Worm (Caenorhabditis elegans): ENCODE data around the gene dyf-19.
A peak's percentile ranks its signal among the peaks of the same experiment; 100 is the strongest.

dyf-19 gene

ce11 chrV:19624749-19625148 is at the start of gene dyf-19:
Gene dyf-19, plus strand, starts transcription at chrV:19625049.
- TF ChIP-seq tab-1 (GFP tag; IDR thresholded peaks at IDR 0.05), result no peak
- no peak for TF ChIP-seq med-1 (GFP tag; optimal IDR thresholded peaks at IDR 0.05; ENCODE audit: insufficient read depth)
- TF ChIP-seq cog-1 (tag; optimal IDR thresholded peaks at IDR 0.05), result no peak
- no peak for TF ChIP-seq ztf-29 (GFP tag; IDR thresholded peaks at IDR 0.05)
- TF ChIP-seq klf-2 (GFP tag; conservative IDR thresholded peaks at IDR 0.05), result no peak
- no peak for TF ChIP-seq ref-1 (GFP tag; conservative IDR thresholded peaks at IDR 0.05)
- TF ChIP-seq T22C8.4 (GFP tag; IDR thresholded peaks at IDR 0.05), result no peak
- TF ChIP-seq flt-1 (GFP tag; IDR thresholded peaks at IDR 0.05), result no peak
- TF ChIP-seq ztf-23 (GFP tag; IDR thresholded peaks at IDR 0.05), result no peak

- no peak for TF ChIP-seq klf-2 (GFP tag; conservative IDR thresholded peaks at IDR 0.05)
- TF ChIP-seq ztf-23 (GFP tag; IDR thresholded peaks at IDR 0.05), result no peak
- TF ChIP-seq tab-1 (GFP tag; IDR thresholded peaks at IDR 0.05), result no peak
- TF ChIP-seq flt-1 (GFP tag; IDR thresholded peaks at IDR 0.05), result no peak
- no peak for TF ChIP-seq T22C8.4 (GFP tag; IDR thresholded peaks at IDR 0.05)
- no peak for TF ChIP-seq med-1 (GFP tag; optimal IDR thresholded peaks at IDR 0.05; ENCODE audit: insufficient read depth)
- no peak for TF ChIP-seq ref-1 (GFP tag; conservative IDR thresholded peaks at IDR 0.05)
- no peak for TF ChIP-seq cog-1 (tag; optimal IDR thresholded peaks at IDR 0.05)
- no peak for TF ChIP-seq ztf-29 (GFP tag; IDR thresholded peaks at IDR 0.05)
These were observed 45.3 kb upstream of the dyf-19 start for ce11 chrV:19579509-19579908.

ce11 chrV:19582256-19582655 is 42.6 kb upstream of the dyf-19 start:
- TF ChIP-seq ztf-29 (GFP tag; IDR thresholded peaks at IDR 0.05), result no peak

ce11 chrV:19590826-19591225 is 34.0 kb upstream of the dyf-19 start:
- TF ChIP-seq flt-1 (GFP tag; IDR thresholded peaks at IDR 0.05) (no peak), med-1 (GFP tag; optimal IDR thresholded peaks at IDR 0.05; ENCODE audit: insufficient read depth) (no peak), cog-1 (tag; optimal IDR thresholded peaks at IDR 0.05) (no peak), ref-1 (GFP tag; conservative IDR thresholded peaks at IDR 0.05) (no peak), klf-2 (GFP tag; conservative IDR thresholded peaks at IDR 0.05) (no peak), ztf-23 (GFP tag; IDR thresholded peaks at IDR 0.05) (no peak), tab-1 (GFP tag; IDR thresholded peaks at IDR 0.05) (no peak), ztf-29 (GFP tag; IDR thresholded peaks at IDR 0.05) (no peak), T22C8.4 (GFP tag; IDR thresholded peaks at IDR 0.05) (no peak)

- TF ChIP-seq klf-2 (GFP tag; conservative IDR thresholded peaks at IDR 0.05) (no peak), flt-1 (GFP tag; IDR thresholded peaks at IDR 0.05) (no peak), cog-1 (tag; optimal IDR thresholded peaks at IDR 0.05) (no peak), med-1 (GFP tag; optimal IDR thresholded peaks at IDR 0.05; ENCODE audit: insufficient read depth) (no peak), ztf-29 (GFP tag; IDR thresholded peaks at IDR 0.05) (no peak), T22C8.4 (GFP tag; IDR thresholded peaks at IDR 0.05) (no peak), tab-1 (GFP tag; IDR thresholded peaks at IDR 0.05) (no peak), ref-1 (GFP tag; conservative IDR thresholded peaks at IDR 0.05) (no peak), ztf-23 (GFP tag; IDR thresholded peaks at IDR 0.05) (no peak)
These were observed 25.8 kb upstream of the dyf-19 start for ce11 chrV:19599087-19599486.

- TF ChIP-seq tab-1 (GFP tag; IDR thresholded peaks at IDR 0.05) (no peak), med-1 (GFP tag; optimal IDR thresholded peaks at IDR 0.05; ENCODE audit: insufficient read depth) (no peak), T22C8.4 (GFP tag; IDR thresholded peaks at IDR 0.05) (no peak), ztf-29 (GFP tag; IDR thresholded peaks at IDR 0.05) (no peak), flt-1 (GFP tag; IDR thresholded peaks at IDR 0.05) (no peak), cog-1 (tag; optimal IDR thresholded peaks at IDR 0.05) (no peak), klf-2 (GFP tag; conservative IDR thresholded peaks at IDR 0.05) (no peak), ref-1 (GFP tag; conservative IDR thresholded peaks at IDR 0.05) (no peak), ztf-23 (GFP tag; IDR thresholded peaks at IDR 0.05) (no peak)
These were observed 19.4 kb upstream of the dyf-19 start for ce11 chrV:19605415-19605814.

- TF ChIP-seq cog-1 (tag; optimal IDR thresholded peaks at IDR 0.05) (no peak), ztf-23 (GFP tag; IDR thresholded peaks at IDR 0.05) (no peak), flt-1 (GFP tag; IDR thresholded peaks at IDR 0.05) (no peak), med-1 (GFP tag; optimal IDR thresholded peaks at IDR 0.05; ENCODE audit: insufficient read depth) (no peak), tab-1 (GFP tag; IDR thresholded peaks at IDR 0.05) (no peak), T22C8.4 (GFP tag; IDR thresholded peaks at IDR 0.05) (no peak), ref-1 (GFP tag; conservative IDR thresholded peaks at IDR 0.05) (no peak), ztf-29 (GFP tag; IDR thresholded peaks at IDR 0.05) (no peak), klf-2 (GFP tag; conservative IDR thresholded peaks at IDR 0.05) (no peak)
These were observed 19.0 kb upstream of the dyf-19 start, which contains the start of gene nlp-25 for ce11 chrV:19605880-19606279. Gene nlp-25, plus strand, starts transcription at chrV:19606180.

- TF ChIP-seq flt-1 (GFP tag; IDR thresholded peaks at IDR 0.05) (no peak), klf-2 (GFP tag; conservative IDR thresholded peaks at IDR 0.05) (no peak), T22C8.4 (GFP tag; IDR thresholded peaks at IDR 0.05) (no peak), ztf-23 (GFP tag; IDR thresholded peaks at IDR 0.05) (no peak), ref-1 (GFP tag; conservative IDR thresholded peaks at IDR 0.05) (no peak), med-1 (GFP tag; optimal IDR thresholded peaks at IDR 0.05; ENCODE audit: insufficient read depth) (no peak), cog-1 (tag; optimal IDR thresholded peaks at IDR 0.05) (no peak), ztf-29 (GFP tag; IDR thresholded peaks at IDR 0.05) (no peak), tab-1 (GFP tag; IDR thresholded peaks at IDR 0.05) (no peak)
These were observed 16.2 kb upstream of the dyf-19 start for ce11 chrV:19608665-19609064.

- TF ChIP-seq tab-1 (GFP tag; IDR thresholded peaks at IDR 0.05), result no peak
- no peak for TF ChIP-seq med-1 (GFP tag; optimal IDR thresholded peaks at IDR 0.05; ENCODE audit: insufficient read depth)
- no peak for TF ChIP-seq cog-1 (tag; optimal IDR thresholded peaks at IDR 0.05)
- TF ChIP-seq ref-1 (GFP tag; conservative IDR thresholded peaks at IDR 0.05), result no peak
- no peak for TF ChIP-seq ztf-23 (GFP tag; IDR thresholded peaks at IDR 0.05)
- no peak for TF ChIP-seq flt-1 (GFP tag; IDR thresholded peaks at IDR 0.05)
- TF ChIP-seq klf-2 (GFP tag; conservative IDR thresholded peaks at IDR 0.05), result no peak
- no peak for TF ChIP-seq T22C8.4 (GFP tag; IDR thresholded peaks at IDR 0.05)
- TF ChIP-seq ztf-29 (GFP tag; IDR thresholded peaks at IDR 0.05), result no peak
These were observed 15.7 kb upstream of the dyf-19 start, which contains the start of gene grsp-1 for ce11 chrV:19609194-19609593. Gene grsp-1, plus strand, starts transcription at chrV:19609494.

ce11 chrV:19610118-19610707 is 14.6 kb upstream of the dyf-19 start:
- TF ChIP-seq tab-1 (GFP tag; IDR thresholded peaks at IDR 0.05), result 0 out of 2 replicates have a peak, but pooled peaks have one; percentile 7
- no peak for TF ChIP-seq ztf-29 (GFP tag; IDR thresholded peaks at IDR 0.05)

Measured in whole organism, midembryonic.